Worm (Caenorhabditis elegans) whole organism, L4 larva: ENCODE measurements around the gene C14C11.4.

Experiments
- D1046.2 ChIP-seq: fragments of 200-800 bp; sonication (Bioruptor generic); IDR thresholded peaks from 2 replicates; pipeline ENCODE4 v1.3.6; 2022; ENCODE audit warnings: missing genetic modification characterization, missing compliant biosample characterization
- F37D6.2 ChIP-seq: sonication (generic microtip); optimal IDR thresholded peaks from 2 replicates; lab custom pipeline; 2016; ENCODE audit warnings: mild to moderate bottlenecking, missing genetic modification characterization, missing compliant biosample characterization
- T20F7.1 ChIP-seq: fragments of 200-800 bp; sonication (Bioruptor generic); optimal IDR thresholded peaks from 2 replicates; lab custom pipeline; 2018; ENCODE audit warnings: mild to moderate bottlenecking, missing genetic modification characterization, missing compliant biosample characterization
- T26A8.4 ChIP-seq: fragments of 200-800 bp; sonication (Bioruptor generic); IDR thresholded peaks from 2 replicates; pipeline ENCODE4 v1.3.6; 2022; ENCODE audit warnings: missing genetic modification characterization, missing compliant biosample characterization
- Y105C5A.15 ChIP-seq: fragments of 200-800 bp; sonication (Bioruptor generic); IDR thresholded peaks from 2 replicates; pipeline ENCODE4 v1.3.6; 2022; ENCODE audit warnings: missing genetic modification characterization, missing compliant biosample characterization
- Y48G9A.11 ChIP-seq: fragments of 200-800 bp; sonication (Bioruptor generic); IDR thresholded peaks from 2 replicates; pipeline ENCODE4 v1.3.6; 2022; ENCODE audit warnings: missing genetic modification reagents, missing genetic modification characterization, missing compliant biosample characterization
- ZK337.2 ChIP-seq: fragments of 200-800 bp; sonication (Bioruptor generic); IDR thresholded peaks from 2 replicates; pipeline ENCODE4 v1.3.6; 2022; ENCODE audit warnings: missing genetic modification reagents, missing genetic modification characterization, missing compliant biosample characterization
- ZK546.5 ChIP-seq, 2 experiments: sonication (generic microtip); optimal IDR thresholded peaks; 2 replicates each; lab custom pipeline; 2017; ENCODE audit warnings: missing biosample characterization in 2 of 2, missing genetic modification characterization in 2 of 2
- attf-4 ChIP-seq: sonication (generic microtip); optimal IDR thresholded peaks from 3 replicates; lab custom pipeline; 2017; ENCODE audit warnings: missing biosample characterization, missing genetic modification characterization
- ceh-20 ChIP-seq: fragments of 200-800 bp; sonication (Bioruptor generic); IDR thresholded peaks from 2 replicates; pipeline ENCODE4 v1.3.6; 2022; ENCODE audit warnings: missing genetic modification reagents, missing genetic modification characterization, missing compliant biosample characterization
- daf-12 ChIP-seq: fragments of 150-350 bp; optimal IDR thresholded peaks from 2 replicates; lab custom pipeline; 2014; ENCODE audit warnings: missing biosample characterization, missing genetic modification reagents, missing genetic modification characterization
- daf-16 ChIP-seq, 3 experiments: sonication (generic microtip); optimal IDR thresholded peaks; 2 replicates each; lab custom pipeline; 2016 to 2017; ENCODE audit warnings: missing genetic modification characterization in 3 of 3, missing genetic modification reagents in 3 of 3, mild to moderate bottlenecking in 2 of 3, missing compliant biosample characterization in 2 of 3, missing biosample characterization in 1 of 3, moderate library complexity in 1 of 3
- dmd-6 ChIP-seq: fragments of 200-800 bp; sonication (Bioruptor generic); IDR thresholded peaks from 2 replicates; pipeline ENCODE4 v1.3.6; 2022; ENCODE audit warnings: missing genetic modification reagents, missing genetic modification characterization, missing compliant biosample characterization
- dmd-8 ChIP-seq: fragments of 200-800 bp; sonication (Bioruptor generic); IDR thresholded peaks from 2 replicates; pipeline ENCODE4 v1.3.6; 2022; ENCODE audit warnings: missing genetic modification characterization, missing compliant biosample characterization
- dpl-1 ChIP-seq: fragments of 150-350 bp; optimal IDR thresholded peaks from 2 replicates; lab custom pipeline; 2014; ENCODE audit warnings: missing biosample characterization, missing genetic modification reagents, missing genetic modification characterization
- fos-1 ChIP-seq: fragments of 150-350 bp; optimal IDR thresholded peaks from 2 replicates; lab custom pipeline; 2014; ENCODE audit warnings: missing biosample characterization, missing genetic modification characterization
- hmg-1.1 ChIP-seq: fragments of 200-800 bp; sonication (Bioruptor generic); IDR thresholded peaks from 2 replicates; pipeline ENCODE4 v1.3.6; 2022; ENCODE audit warnings: missing genetic modification reagents, missing genetic modification characterization, missing compliant biosample characterization
- jun-1 ChIP-seq: fragments of 150-350 bp; optimal IDR thresholded peaks from 2 replicates; lab custom pipeline; 2014; ENCODE audit warnings: missing biosample characterization, missing genetic modification reagents, missing genetic modification characterization
- lin-1 ChIP-seq: fragments of 200-800 bp; sonication (Bioruptor generic); IDR thresholded peaks from 2 replicates; pipeline ENCODE4 v1.3.6; 2022; ENCODE audit warnings: missing genetic modification reagents, missing genetic modification characterization, missing compliant biosample characterization
- lin-38 ChIP-seq: fragments of 200-800 bp; sonication (Bioruptor generic); IDR thresholded peaks from 2 replicates; pipeline ENCODE4 v1.3.6; 2022; ENCODE audit warnings: missing genetic modification reagents, missing genetic modification characterization, missing compliant biosample characterization
- lir-3 ChIP-seq: sonication (generic microtip); optimal IDR thresholded peaks from 2 replicates; lab custom pipeline; 2016; ENCODE audit warnings: mild to moderate bottlenecking, missing genetic modification characterization, missing compliant biosample characterization
- madf-9 ChIP-seq: fragments of 200-800 bp; sonication (Bioruptor generic); conservative IDR thresholded peaks from 2 replicates; pipeline ENCODE4 v1.3.6; 2022; ENCODE audit warnings: missing genetic modification reagents, missing genetic modification characterization, missing compliant biosample characterization
- mdl-1 ChIP-seq, 2 experiments: fragments of 150-350 bp in 1 of 2; sonication (generic microtip) in 1 of 2; optimal IDR thresholded peaks; 2 replicates each; lab custom pipeline; 2014 to 2017; ENCODE audit warnings: missing biosample characterization in 2 of 2, missing genetic modification characterization in 2 of 2
- mes-2 ChIP-seq: sonication (generic microtip); optimal IDR thresholded peaks from 2 replicates; lab custom pipeline; 2016; ENCODE audit warnings: missing genotype, mild to moderate bottlenecking, missing genetic modification characterization, missing compliant biosample characterization; ENCODE audit not compliant: poor library complexity, severe bottlenecking
- mxl-2 ChIP-seq: fragments of 200-800 bp; sonication (Bioruptor generic); conservative IDR thresholded peaks from 2 replicates; pipeline ENCODE4 v1.3.6; 2022; ENCODE audit warnings: missing genetic modification reagents, missing genetic modification characterization, missing compliant biosample characterization
- nhr-102 ChIP-seq: sonication (generic microtip); optimal IDR thresholded peaks from 2 replicates; lab custom pipeline; 2016; ENCODE audit warnings: mild to moderate bottlenecking, missing genetic modification characterization, moderate library complexity, missing compliant biosample characterization
- nhr-11 ChIP-seq: fragments of 150-350 bp; optimal IDR thresholded peaks from 2 replicates; lab custom pipeline; 2014; ENCODE audit warnings: missing biosample characterization, missing genetic modification characterization
- nhr-111 ChIP-seq: fragments of 200-800 bp; sonication (Bioruptor generic); optimal IDR thresholded peaks from 2 replicates; lab custom pipeline; 2018; ENCODE audit warnings: mild to moderate bottlenecking, missing genetic modification characterization, missing compliant biosample characterization
- nhr-25 ChIP-seq: sonication (generic microtip); optimal IDR thresholded peaks from 2 replicates; lab custom pipeline; 2017; ENCODE audit warnings: missing genetic modification characterization, mild to moderate bottlenecking, missing compliant biosample characterization, antibody characterized with exemption, moderate library complexity, borderline replicate concordance; ENCODE audit not compliant: insufficient read depth
- nhr-28 ChIP-seq: fragments of 150-350 bp; optimal IDR thresholded peaks from 2 replicates; lab custom pipeline; 2014; ENCODE audit warnings: missing biosample characterization, missing genetic modification characterization
- nhr-41 ChIP-seq: fragments of 200-800 bp; sonication (Bioruptor generic); IDR thresholded peaks from 2 replicates; pipeline ENCODE4 v1.3.6; 2022; ENCODE audit warnings: missing genetic modification reagents, missing genetic modification characterization, missing compliant biosample characterization
- nhr-42 ChIP-seq: fragments of 200-800 bp; sonication (Bioruptor generic); IDR thresholded peaks from 2 replicates; pipeline ENCODE4 v1.3.6; 2022; ENCODE audit warnings: missing genetic modification characterization, missing compliant biosample characterization
- nhr-48 ChIP-seq: sonication (generic microtip); optimal IDR thresholded peaks from 2 replicates; lab custom pipeline; 2016; ENCODE audit warnings: mild to moderate bottlenecking, missing genetic modification characterization, missing compliant biosample characterization
- nhr-76 ChIP-seq: fragments of 150-350 bp; optimal IDR thresholded peaks from 2 replicates; lab custom pipeline; 2014; ENCODE audit warnings: missing biosample characterization, missing genetic modification characterization
- pha-4 ChIP-seq, 2 experiments: fragments of 150-350 bp in 1 of 2; fragments of 200-800 bp in 1 of 2; sonication (Bioruptor generic) in 1 of 2; IDR thresholded peaks in 1 of 2; optimal IDR thresholded peaks in 1 of 2; 2 replicates each; pipeline versions ENCODE4 v1.3.6 to Lab custom; 2014 to 2022; ENCODE audit warnings: missing genetic modification characterization in 2 of 2, missing genetic modification reagents in 2 of 2, missing biosample characterization in 1 of 2, missing compliant biosample characterization in 1 of 2
- php-3 ChIP-seq: fragments of 200-800 bp; sonication (Bioruptor generic); IDR thresholded peaks from 2 replicates; pipeline ENCODE4 v1.3.6; 2022; ENCODE audit warnings: missing genetic modification reagents, missing genetic modification characterization, missing compliant biosample characterization
- rbr-2 ChIP-seq: sonication (generic microtip); optimal IDR thresholded peaks from 2 replicates; lab custom pipeline; 2016; ENCODE audit warnings: missing genotype, missing genetic modification characterization, missing compliant biosample characterization
- spr-3 ChIP-seq: fragments of 200-800 bp; sonication (Bioruptor generic); optimal IDR thresholded peaks from 2 replicates; lab custom pipeline; 2018; ENCODE audit warnings: mild to moderate bottlenecking, missing genetic modification characterization, missing compliant biosample characterization
- tag-97 ChIP-seq: fragments of 200-800 bp; sonication (Bioruptor generic); IDR thresholded peaks from 2 replicates; pipeline ENCODE4 v1.3.6; 2022; ENCODE audit warnings: missing genetic modification characterization, missing compliant biosample characterization
- unc-62 ChIP-seq, 3 experiments: fragments of 150-350 bp in 1 of 3; sonication (generic microtip); optimal IDR thresholded peaks in 2 of 3; peaks in 1 of 3; 1 replicate in 1 of 3; 2 replicates in 2 of 3; lab custom pipeline; 2014 to 2017; ENCODE audit warnings: missing biosample characterization in 3 of 3, missing genetic modification characterization in 3 of 3, missing genetic modification reagents in 3 of 3, missing genotype in 1 of 3
- vab-7 ChIP-seq: fragments of 200-800 bp; sonication (Bioruptor generic); IDR thresholded peaks from 2 replicates; pipeline ENCODE4 v1.3.6; 2022; ENCODE audit warnings: missing genetic modification reagents, missing genetic modification characterization, missing compliant biosample characterization
- zag-1 ChIP-seq: fragments of 150-350 bp; optimal IDR thresholded peaks from 2 replicates; lab custom pipeline; 2014; ENCODE audit warnings: missing biosample characterization, missing genetic modification characterization
- zfp-3 ChIP-seq: fragments of 200-800 bp; sonication (Bioruptor generic); conservative IDR thresholded peaks from 2 replicates; pipeline ENCODE4 v1.3.6; 2022; ENCODE audit warnings: missing genetic modification reagents, missing genetic modification characterization, missing compliant biosample characterization
- zip-2 ChIP-seq: fragments of 150-350 bp; optimal IDR thresholded peaks from 2 replicates; lab custom pipeline; 2014; ENCODE audit warnings: missing biosample characterization, missing genetic modification characterization

The C14C11.4 gene

DNA sequence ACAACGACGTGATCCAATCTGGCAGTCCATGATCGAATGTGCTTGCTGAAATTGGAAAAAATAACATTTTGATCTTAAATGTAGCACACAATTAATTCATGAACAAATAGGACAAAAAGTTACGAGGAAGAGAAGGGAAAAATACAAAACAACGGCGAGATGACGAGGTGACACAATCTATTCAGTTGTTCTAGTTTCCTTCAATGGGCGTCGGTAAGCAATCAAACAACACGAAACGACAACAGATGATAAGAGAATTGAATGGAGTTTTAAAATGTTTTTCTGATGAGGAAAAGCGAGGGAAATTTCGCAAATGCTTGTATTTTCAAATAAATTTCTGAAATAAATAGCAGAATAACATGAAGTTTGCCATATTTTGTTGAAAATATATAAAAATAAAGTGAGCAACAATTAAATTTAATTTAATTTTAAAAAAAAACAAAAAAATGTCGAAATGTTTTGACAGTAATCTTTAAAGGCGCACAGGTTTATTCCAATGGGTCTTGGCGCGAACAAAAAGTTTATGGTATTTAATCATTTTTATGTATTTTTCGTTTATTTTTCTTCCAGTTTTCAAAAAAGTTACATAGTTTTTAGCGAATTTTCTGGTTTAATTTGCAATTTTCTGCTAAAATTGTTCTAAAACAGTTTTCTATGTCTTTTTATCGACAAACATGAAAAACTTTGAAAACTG lies 18.8 kb downstream of the C14C11.4 start, which contains the start of gene C14C11.7:
Gene C14C11.7 (minus strand): TSS at position 51 of the 694 bp plus-strand sequence.
- no peak for TF ChIP-seq nhr-25 (tag; lab: Kevin White, UChicago)
- TF ChIP-seq lir-3 (tag; lab: Kevin White, UChicago), result no peak
- peak; percentile 41 for TF ChIP-seq nhr-28 (tag; lab: Kevin White, UChicago)
- no peak for TF ChIP-seq T20F7.1 (GFP tag; lab: Kevin White, UChicago)
- TF ChIP-seq daf-16 (GFP tag; optimal IDR thresholded peaks at IDR 0.05; lab: Kevin White, UChicago), result no peak
- peak; percentile 86 for TF ChIP-seq daf-16 (tag; optimal IDR thresholded peaks at IDR 0.05; lab: Kevin White, UChicago)
- TF ChIP-seq lin-1 (GFP tag; lab: Robert Waterston, UW), result no peak
- no peak for TF ChIP-seq unc-62 (GFP tag; optimal IDR thresholded peaks at IDR 0.05 in 1 of 2; lab: Kevin White, UChicago)
- TF ChIP-seq unc-62 (tag; optimal IDR thresholded peaks at IDR 0.05; lab: Kevin White, UChicago), result no peak

DNA sequence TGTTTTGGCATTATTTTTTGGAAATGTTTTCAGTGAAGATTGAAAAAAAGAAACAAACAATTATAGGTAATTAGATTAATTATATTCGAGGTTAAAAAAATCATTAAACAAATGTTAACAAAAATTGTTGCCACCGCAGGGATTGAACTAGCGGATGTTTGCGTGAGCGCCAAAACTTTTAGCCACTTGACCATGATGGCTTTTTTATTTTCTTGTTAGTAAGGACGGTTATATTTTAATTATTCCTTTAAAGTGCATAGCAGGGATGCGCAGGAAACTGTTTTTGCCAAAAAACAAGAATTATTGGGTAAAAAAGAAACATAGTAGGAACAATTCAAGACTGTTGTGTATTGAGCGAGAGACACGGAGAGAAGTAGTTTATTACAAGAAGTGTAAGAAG lies 19.9 kb downstream of the C14C11.4 start:
- TF ChIP-seq lin-38 (GFP tag; lab: Robert Waterston, UW) (peak; percentile 85), lin-1 (GFP tag; lab: Robert Waterston, UW) (peak; percentile 93), ZK337.2 (0 out of 2 replicates have a peak, but pooled peaks have one; percentile 43), dpl-1 (no peak), pha-4 (GFP tag; IDR thresholded peaks at IDR 0.05; lab: Robert Waterston, UW) (peak; percentile 91), pha-4 (tag; optimal IDR thresholded peaks at IDR 0.05; lab: Kevin White, UChicago) (no peak), tag-97 (GFP tag; lab: Robert Waterston, UW) (0 out of 2 replicates have a peak, but pooled peaks have one; percentile 64), zag-1 (tag; lab: Kevin White, UChicago) (no peak), mxl-2 (0 out of 2 replicates have a peak, but pooled peaks have one; percentile 25), madf-9 (peak; percentile 66), daf-16 (GFP tag; optimal IDR thresholded peaks at IDR 0.05; lab: Kevin White, UChicago) (peak in 1 of 2 experiments; percentile 72), daf-16 (tag; optimal IDR thresholded peaks at IDR 0.05; lab: Kevin White, UChicago) (no peak), jun-1 (tag; lab: Kevin White, UChicago) (no peak), vab-7 (GFP tag; lab: Robert Waterston, UW) (peak; percentile 75), Y105C5A.15 (GFP tag; lab: Robert Waterston, UW) (peak; percentile 99), lir-3 (tag; lab: Kevin White, UChicago) (peak; percentile 55), php-3 (GFP tag; lab: Robert Waterston, UW) (peak; percentile 86), nhr-102 (tag; lab: Kevin White, UChicago) (peak; percentile 56), T26A8.4 (GFP tag; lab: Robert Waterston, UW) (peak; percentile 90), F37D6.2 (tag; lab: Kevin White, UChicago) (no peak), nhr-76 (tag; lab: Kevin White, UChicago) (no peak), nhr-111 (GFP tag; lab: Kevin White, UChicago) (peak; percentile 87), zip-2 (no peak), dmd-6 (peak; percentile 29), fos-1 (tag; lab: Kevin White, UChicago) (no peak), Y48G9A.11 (GFP tag; lab: Robert Waterston, UW) (peak; percentile 87), rbr-2 (tag; lab: Kevin White, UChicago) (peak; percentile 19), hmg-1.1 (0 out of 2 replicates have a peak, but pooled peaks have one; percentile 32), zfp-3 (GFP tag; lab: Robert Waterston, UW) (peak; percentile 62; the same call in 1 of the 2 replicates), nhr-28 (tag; lab: Kevin White, UChicago) (no peak), nhr-41 (GFP tag; lab: Robert Waterston, UW) (peak; percentile 83; the same call in 1 of the 2 replicates), mes-2 (tag; lab: Kevin White, UChicago) (peak; percentile 70), nhr-48 (tag; lab: Kevin White, UChicago) (peak; percentile 57), ceh-20 (peak; percentile 44; the same call in 1 of the 2 replicates), attf-4 (tag; lab: Kevin White, UChicago) (no peak), daf-12 (tag; lab: Kevin White, UChicago) (no peak), mdl-1 (tag; optimal IDR thresholded peaks at IDR 0.05; lab: Kevin White, UChicago) (no peak), nhr-11 (tag; lab: Kevin White, UChicago) (no peak), spr-3 (GFP tag; lab: Kevin White, UChicago) (peak; percentile 60), dmd-8 (peak; percentile 84), ZK546.5 (tag; optimal IDR thresholded peaks at IDR 0.05; lab: Kevin White, UChicago) (no peak), D1046.2 (GFP tag; lab: Robert Waterston, UW) (peak; percentile 92), nhr-42 (GFP tag; lab: Robert Waterston, UW) (peak; percentile 70)
